Worm (Caenorhabditis elegans) whole organism, young adult: ENCODE data around the gene C05B5.8.

Source experiments
- bed-1 ChIP-seq: fragments of 200-800 bp; sonication (Bioruptor generic); IDR thresholded peaks from 2 replicates; pipeline ENCODE4 v1.3.6; 2022; ENCODE audit warnings: missing genetic modification reagents, missing genetic modification characterization, missing compliant biosample characterization
- hmg-1.2 ChIP-seq: fragments of 200-800 bp; sonication (Bioruptor generic); IDR thresholded peaks from 2 replicates; pipeline ENCODE4 v1.3.6; 2022; ENCODE audit warnings: missing genetic modification reagents, missing genetic modification characterization, missing compliant biosample characterization

Gene C05B5.8

ce11 chrIII:9956123-9956522 lies 50.5 kb downstream of the C05B5.8 start, which contains the start of gene mog-1:
Gene mog-1, minus strand, starts transcription at chrIII:9956215.
- TF ChIP-seq bed-1 (GFP tag; lab: Robert Waterston, UW) (no peak), hmg-1.2 (peak; percentile 63; the same call in 1 of the 2 replicates)
